Worm (Caenorhabditis elegans): ENCODE data around the gene ceph-41.

ceph-41 gene

DNA sequence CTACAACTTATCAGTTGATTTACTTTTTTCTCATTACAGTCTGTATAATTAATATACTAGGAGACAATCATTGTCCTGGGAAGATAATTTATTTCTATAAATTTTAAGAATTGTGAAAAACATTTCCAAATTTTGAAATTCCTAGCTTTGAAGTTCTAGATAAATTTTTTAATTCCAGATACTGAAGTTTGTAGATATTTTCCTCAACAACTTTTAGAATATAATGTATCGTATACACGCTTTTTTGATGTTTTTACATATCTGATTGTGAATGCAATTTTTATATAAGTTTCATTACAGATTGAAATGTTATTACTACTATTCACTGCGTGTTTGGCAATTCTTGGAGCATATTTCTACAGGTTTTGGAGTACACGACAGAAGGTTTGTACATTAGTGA lies 25.1 kb downstream of the ceph-41 start, which contains the start of gene faah-2:
Gene faah-2 (plus strand): TSS at position 301 of the 400 bp plus-strand sequence.
- TF ChIP-seq mel-28 (tag; optimal IDR thresholded peaks at IDR 0.05; ENCODE audit: borderline replicate concordance) = no peak
- no peak for TF ChIP-seq cebp-2 (GFP tag; IDR thresholded peaks at IDR 0.05)
- TF ChIP-seq F22D6.2 (tag; optimal IDR thresholded peaks at IDR 0.05) = no peak
- TF ChIP-seq snpc-3.4 (tag; optimal IDR thresholded peaks at IDR 0.05) = no peak
- TF ChIP-seq lin-26 (GFP tag; IDR thresholded peaks at IDR 0.05) = no peak
- TF ChIP-seq ama-1 (optimal IDR thresholded peaks at IDR 0.05) = no peak
- no peak for TF ChIP-seq ama-1 (GFP tag; optimal IDR thresholded peaks at IDR 0.05)
- no peak for TF ChIP-seq die-1 (tag; optimal IDR thresholded peaks at IDR 0.05)
- TF ChIP-seq F57A8.1 (GFP tag; optimal IDR thresholded peaks at IDR 0.05) = no peak
- TF ChIP-seq aptf-2 (GFP tag; conservative IDR thresholded peaks at IDR 0.05) = no peak
- TF ChIP-seq F57C9.4 (tag; optimal IDR thresholded peaks at IDR 0.05) = no peak
- TF ChIP-seq snpc-1.1 (tag; optimal IDR thresholded peaks at IDR 0.05; ENCODE audit: insufficient read depth) = no peak
- TF ChIP-seq Y67H2A.10 (GFP tag; conservative IDR thresholded peaks at IDR 0.05) = no peak
- TF ChIP-seq aptf-3 (GFP tag; IDR thresholded peaks at IDR 0.05) = no peak
- no peak for TF ChIP-seq attf-5 (GFP tag; optimal IDR thresholded peaks at IDR 0.05)

DNA sequence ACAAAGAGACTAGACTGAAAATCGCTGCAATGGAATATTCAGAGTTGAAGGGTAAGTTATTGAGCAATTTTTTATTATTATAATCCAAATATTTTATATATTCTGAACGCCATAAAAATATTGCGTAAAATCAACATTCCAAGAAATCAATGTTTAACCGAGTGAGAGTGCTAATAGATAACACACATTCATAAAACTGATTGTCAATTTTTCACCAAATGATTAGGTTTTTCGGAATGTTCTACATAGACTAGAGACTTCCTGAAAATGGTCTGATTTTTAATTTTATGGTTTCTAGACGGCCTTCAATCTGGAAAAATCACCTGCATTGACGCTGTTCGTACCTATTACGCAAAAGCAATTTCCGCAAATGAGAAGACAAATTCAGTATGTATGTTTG lies 25.7 kb downstream of the ceph-41 start:
- 0 out of 2 replicates have a peak, but pooled peaks have one; percentile 13 for TF ChIP-seq nfyb-1 (GFP tag; IDR thresholded peaks at IDR 0.05)
- TF ChIP-seq nhr-80 (tag; optimal IDR thresholded peaks at IDR 0.05) = peak; percentile 16
- TF ChIP-seq ceh-58 (GFP tag; IDR thresholded peaks at IDR 0.05) = no peak
- TF ChIP-seq lin-35 (GFP tag; optimal IDR thresholded peaks at IDR 0.05) = no peak
- no peak for TF ChIP-seq rpc-1 (optimal IDR thresholded peaks at IDR 0.05)
- TF ChIP-seq rpc-1 (tag; optimal IDR thresholded peaks at IDR 0.05) = no peak
- TF ChIP-seq nhr-90 (tag; optimal IDR thresholded peaks at IDR 0.05) = no peak
- no peak for TF ChIP-seq rec-8 (tag; optimal IDR thresholded peaks at IDR 0.05)
- TF ChIP-seq F57C9.4 (tag; optimal IDR thresholded peaks at IDR 0.05) = no peak
- TF ChIP-seq ztf-26 (tag; optimal IDR thresholded peaks at IDR 0.05) = no peak

DNA sequence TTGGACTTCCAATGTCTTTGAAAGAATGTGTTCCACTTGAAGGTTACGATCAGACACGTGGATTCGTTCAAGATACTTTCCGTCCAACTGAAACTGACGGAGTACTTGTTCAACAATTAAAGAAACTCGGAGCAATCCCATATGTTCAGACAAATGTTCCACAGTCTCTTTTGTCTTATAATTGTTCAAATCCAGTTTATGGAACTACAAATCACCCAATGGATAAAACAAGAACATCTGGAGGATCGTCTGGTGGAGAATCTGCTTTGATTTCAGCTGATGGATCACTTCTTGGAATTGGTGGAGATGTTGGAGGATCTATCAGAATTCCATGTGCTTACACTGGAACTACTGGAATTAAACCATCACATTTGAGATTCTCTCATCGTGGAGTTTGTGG lies 26.2 kb downstream of the ceph-41 start:
- TF ChIP-seq ama-1 (optimal IDR thresholded peaks at IDR 0.05) = no peak
- no peak for TF ChIP-seq ama-1 (GFP tag; optimal IDR thresholded peaks at IDR 0.05)
- no peak for TF ChIP-seq hlh-12 (tag; optimal IDR thresholded peaks at IDR 0.05)
- TF ChIP-seq hmg-1.2 (GFP tag; IDR thresholded peaks at IDR 0.05) = 0 out of 2 replicates have a peak, but pooled peaks have one; percentile 10

DNA sequence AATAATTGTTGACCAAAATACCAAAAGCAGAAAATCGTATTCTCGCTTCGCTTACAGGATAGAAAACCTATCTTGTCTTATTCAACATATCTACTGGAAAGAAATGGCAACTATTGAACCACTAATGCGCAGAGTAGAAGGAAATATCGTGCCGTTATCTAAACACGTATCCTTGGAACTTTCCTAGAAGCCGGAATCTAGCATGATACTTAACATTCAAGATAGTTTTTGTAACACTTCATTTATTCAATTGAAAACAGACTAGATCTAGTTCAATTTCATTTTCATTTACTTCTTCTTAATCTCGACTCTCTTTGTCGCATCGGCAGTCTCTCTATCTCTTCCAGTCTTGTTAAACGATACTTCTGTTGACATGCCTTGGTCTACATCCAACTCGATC lies 28.0 kb downstream of the ceph-41 start:
- no peak for TF ChIP-seq nhr-179 (tag; optimal IDR thresholded peaks at IDR 0.05)
- peak; percentile 20 for TF ChIP-seq nhr-90 (tag; optimal IDR thresholded peaks at IDR 0.05)

DNA sequence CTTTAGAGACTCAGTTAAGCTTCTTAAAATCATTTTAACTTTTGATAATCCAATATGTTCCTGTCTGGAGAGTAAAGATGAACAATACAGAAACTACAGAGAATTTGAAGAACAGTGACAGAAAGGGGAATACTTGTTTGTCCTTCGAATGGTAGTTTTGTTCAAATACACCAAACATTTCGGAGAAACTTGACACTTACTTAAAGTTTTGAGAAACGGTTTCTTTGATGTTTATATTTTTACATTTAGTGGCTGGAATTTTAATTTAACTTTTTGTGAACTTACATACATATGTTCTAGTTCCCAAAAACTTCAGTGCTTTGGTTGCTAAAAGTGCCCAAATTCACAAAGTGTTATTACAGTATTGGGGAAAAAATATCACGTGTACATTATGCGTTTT lies 30.2 kb downstream of the ceph-41 start, which contains the start of gene B0218.5:
Gene B0218.5 (minus strand): TSS at position 101 of the 400 bp plus-strand sequence.
- TF ChIP-seq zim-3 (tag; optimal IDR thresholded peaks at IDR 0.05) = no peak
- no peak for TF ChIP-seq F49E8.2 (tag; optimal IDR thresholded peaks at IDR 0.05; ENCODE audit: insufficient read depth)
- no peak for TF ChIP-seq hlh-26 (GFP tag; conservative IDR thresholded peaks at IDR 0.05)
- no peak for TF ChIP-seq K12H6.12 (tag; optimal IDR thresholded peaks at IDR 0.05)
- no peak for TF ChIP-seq D2030.7 (GFP tag; IDR thresholded peaks at IDR 0.05)
- TF ChIP-seq B0019.2 (GFP tag; conservative IDR thresholded peaks at IDR 0.05) = no peak
- TF ChIP-seq ztf-22 (GFP tag; optimal IDR thresholded peaks at IDR 0.05) = no peak
- no peak for TF ChIP-seq ZK185.1 (tag; optimal IDR thresholded peaks at IDR 0.05; ENCODE audit: poor library complexity, severe bottlenecking)
